Worm (Caenorhabditis elegans): ENCODE results near the gene zig-3.

- no peak for TF ChIP-seq ets-4 (tag; optimal IDR thresholded peaks at IDR 0.05)
- no peak for TF ChIP-seq fkh-10 (GFP tag; optimal IDR thresholded peaks at IDR 0.05)
- TF ChIP-seq pqm-1 (tag; optimal IDR thresholded peaks at IDR 0.05), result no peak
- no peak for TF ChIP-seq pha-2 (tag; optimal IDR thresholded peaks at IDR 0.05)
- no peak for TF ChIP-seq nhr-11 (tag; optimal IDR thresholded peaks at IDR 0.05)
- TF ChIP-seq F13H6.1 (tag; optimal IDR thresholded peaks at IDR 0.05), result no peak
- no peak for TF ChIP-seq hlh-6 (tag; optimal IDR thresholded peaks at IDR 0.05)
- no peak for TF ChIP-seq tbx-2 (tag; optimal IDR thresholded peaks at IDR 0.05)
- TF ChIP-seq ceh-14 (tag; optimal IDR thresholded peaks at IDR 0.05), result no peak
Measured at ce11 chrX:7932453-7932852, 1.9 kb downstream of the zig-3 start.

All from whole organism, late embryonic.